In genomic region chrIII:12673382-12673970, ce11 we compare ENCODE assay signal across 1 worm cellular context.
A peak's percentile ranks its signal among the peaks of the same experiment; 100 is the strongest.
TF ChIP-seq lines count a peak whose summit lies in the region.

TSS of gene taf-7.2 (minus strand) at chrIII:12673423.
TSS of gene elpc-2 (plus strand) at chrIII:12673677.

TF ChIP-seq in whole organism, L1 larva, 84 proteins besides CTCF, POLR2A, EP300 and RAD21 (continued from another document):
- TF ChIP-seq mep-1 (tag; optimal IDR thresholded peaks at IDR 0.05; lab: Kevin White, UChicago) (peak; percentile 53), pag-3 (tag; optimal IDR thresholded peaks at IDR 0.05; lab: Kevin White, UChicago; ENCODE audit: borderline replicate concordance, insufficient read depth) (no peak), snpc-4 (tag; optimal IDR thresholded peaks at IDR 0.05; lab: Kevin White, UChicago) (no peak), ztf-11 (tag; optimal IDR thresholded peaks at IDR 0.05; lab: Kevin White, UChicago) (peak in 1 of 2 experiments; percentile 87), irx-1 (tag; optimal IDR thresholded peaks at IDR 0.05; lab: Kevin White, UChicago) (peak; percentile 90), C16A3.4 (tag; optimal IDR thresholded peaks at IDR 0.05; lab: Kevin White, UChicago) (no peak), efl-1 (optimal IDR thresholded peaks at IDR 0.05; lab: Kevin White, UChicago) (peak; percentile 37 to 51), efl-1 (GFP tag; optimal IDR thresholded peaks at IDR 0.05 in 1 of 2; lab: Kevin White, UChicago) (peak; percentile 57 to 86), F16B12.6 (tag; optimal IDR thresholded peaks at IDR 0.05; lab: Kevin White, UChicago) (peak; percentile 10), lsy-2 (tag; optimal IDR thresholded peaks at IDR 0.05; lab: Kevin White, UChicago) (peak; percentile 33 to 66), ceh-82 (tag; optimal IDR thresholded peaks at IDR 0.05; lab: Kevin White, UChicago) (peak in 2 of 3 experiments; percentile 21 to 42), C04F5.9 (tag; optimal IDR thresholded peaks at IDR 0.05; lab: Kevin White, UChicago) (peak; percentile 57), rnt-1 (tag; optimal IDR thresholded peaks at IDR 0.05; lab: Kevin White, UChicago) (no peak), jun-1 (tag; optimal IDR thresholded peaks at IDR 0.05; lab: Kevin White, UChicago) (no peak), nhr-20 (tag; optimal IDR thresholded peaks at IDR 0.05; lab: Kevin White, UChicago) (peak; percentile 41), ceh-90 (tag; optimal IDR thresholded peaks at IDR 0.05; lab: Kevin White, UChicago) (peak; percentile 94), nhr-85 (tag; lab: Kevin White, UChicago) (peak; percentile 94), ets-5 (GFP tag; IDR thresholded peaks at IDR 0.05; lab: Robert Waterston, UW) (no peak), elt-2 (tag; optimal IDR thresholded peaks at IDR 0.05; lab: Kevin White, UChicago) (peak; percentile 29), hpl-2 (GFP tag; optimal IDR thresholded peaks at IDR 0.05; lab: Kevin White, UChicago) (no peak), hlh-4 (tag; optimal IDR thresholded peaks at IDR 0.05; lab: Kevin White, UChicago) (no peak), unc-86 (tag; optimal IDR thresholded peaks at IDR 0.05; lab: Kevin White, UChicago) (peak; percentile 43), unc-98 (GFP tag; IDR thresholded peaks at IDR 0.05; lab: Robert Waterston, UW) (peak; percentile 57), grh-1 (GFP tag; IDR thresholded peaks at IDR 0.05; lab: Robert Waterston, UW) (no peak)
